Worm (Caenorhabditis elegans): ENCODE results near the gene M163.7.

Gene M163.7

DNA sequence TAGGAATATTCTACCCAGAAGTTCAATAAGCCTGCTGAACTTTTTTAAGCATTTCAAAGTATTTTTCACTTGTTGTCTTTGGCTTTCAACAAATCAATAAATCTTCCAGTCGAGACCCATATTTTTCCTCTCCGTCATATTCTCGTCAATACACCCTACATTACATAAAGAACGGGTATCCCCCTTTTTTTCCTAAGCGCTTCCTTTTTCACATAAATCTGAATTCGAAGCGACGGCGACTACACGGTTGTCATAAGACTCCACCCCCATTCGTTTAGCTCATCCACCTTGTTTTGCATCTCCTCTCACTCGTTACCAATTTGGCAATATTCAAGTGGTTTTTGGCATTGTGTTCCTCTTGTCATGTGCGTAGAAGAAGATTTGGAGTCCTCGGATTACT, 4.7 kb downstream of the M163.7 start, which contains the start of gene M163.9:
TSS of gene M163.9 (plus strand) at position 301 of the 400 bp plus-strand sequence.
- TF ChIP-seq snpc-4 (tag; optimal IDR thresholded peaks at IDR 0.05) = no peak

- TF ChIP-seq nhr-76 (tag; optimal IDR thresholded peaks at IDR 0.05) (no peak), tag-97 (GFP tag; IDR thresholded peaks at IDR 0.05) (no peak), madf-9 (GFP tag; conservative IDR thresholded peaks at IDR 0.05) (no peak), aly-2 (tag; optimal IDR thresholded peaks at IDR 0.05) (no peak), hlh-30 (tag; optimal IDR thresholded peaks at IDR 0.05; ENCODE audit: insufficient read depth) (no peak), aha-1 (tag) (no peak), zfp-3 (GFP tag; conservative IDR thresholded peaks at IDR 0.05) (no peak), dpl-1 (GFP tag; optimal IDR thresholded peaks at IDR 0.05) (no peak), hif-1 (tag; optimal IDR thresholded peaks at IDR 0.05) (no peak), mxl-2 (GFP tag; conservative IDR thresholded peaks at IDR 0.05) (no peak), ceh-20 (GFP tag; IDR thresholded peaks at IDR 0.05) (no peak), set-16 (GFP tag; IDR thresholded peaks at IDR 0.05) (no peak), F10B5.3 (tag; optimal IDR thresholded peaks at IDR 0.05) (no peak), ctbp-1 (GFP tag; IDR thresholded peaks at IDR 0.05) (no peak), spr-1 (tag; optimal IDR thresholded peaks at IDR 0.05) (no peak), unc-39 (tag; optimal IDR thresholded peaks at IDR 0.05) (no peak), nhr-25 (tag; optimal IDR thresholded peaks at IDR 0.05; ENCODE audit: borderline replicate concordance, insufficient read depth) (no peak), lin-38 (GFP tag; IDR thresholded peaks at IDR 0.05) (no peak), lir-3 (tag; optimal IDR thresholded peaks at IDR 0.05) (no peak)
Measured at ce11 chrX:14470687-14471086, 6.1 kb downstream of the M163.7 start, which contains the start of gene M163.10. Gene M163.10 (plus strand): TSS chrX:14470987.

- TF ChIP-seq snpc-1.2 (GFP tag; IDR thresholded peaks at IDR 0.05) (no peak), T26A8.4 (GFP tag; IDR thresholded peaks at IDR 0.05) (no peak), lsy-2 (tag; optimal IDR thresholded peaks at IDR 0.05) (no peak), lin-1 (GFP tag; IDR thresholded peaks at IDR 0.05) (no peak), lin-15B (tag; optimal IDR thresholded peaks at IDR 0.05) (no peak), F49E8.2 (tag; optimal IDR thresholded peaks at IDR 0.05; ENCODE audit: borderline replicate concordance) (no peak), ceh-28 (tag; optimal IDR thresholded peaks at IDR 0.05) (no peak), ceh-62 (tag; optimal IDR thresholded peaks at IDR 0.05) (no peak), arid-1 (GFP tag; conservative IDR thresholded peaks at IDR 0.05) (no peak), zip-2 (tag; optimal IDR thresholded peaks at IDR 0.05) (no peak), spr-1 (tag; optimal IDR thresholded peaks at IDR 0.05) (no peak), nhr-10 (tag; optimal IDR thresholded peaks at IDR 0.05) (no peak), skn-1 (tag; optimal IDR thresholded peaks at IDR 0.05) (no peak), ctbp-1 (GFP tag; IDR thresholded peaks at IDR 0.05) (no peak), zfp-3 (GFP tag; conservative IDR thresholded peaks at IDR 0.05) (no peak), dve-1 (tag; optimal IDR thresholded peaks at IDR 0.05; ENCODE audit: insufficient read depth) (no peak), tag-97 (GFP tag; IDR thresholded peaks at IDR 0.05) (no peak), F37D6.2 (tag; optimal IDR thresholded peaks at IDR 0.05) (no peak), Y75B8A.6 (GFP tag; IDR thresholded peaks at IDR 0.05) (no peak), dpl-1 (GFP tag; optimal IDR thresholded peaks at IDR 0.05) (no peak)
Measured at ce11 chrX:14473740-14474139, 9.1 kb downstream of the M163.7 start, which contains the start of gene M163.5. Gene M163.5 (plus strand): TSS chrX:14474040.

- no peak for TF ChIP-seq hmg-1.1 (GFP tag; IDR thresholded peaks at IDR 0.05)
- peak; percentile 100 for TF ChIP-seq zip-2 (tag; optimal IDR thresholded peaks at IDR 0.05)
- peak in 1 of 2 experiments; percentile 1 for TF ChIP-seq mdl-1 (tag; optimal IDR thresholded peaks at IDR 0.05)
- TF ChIP-seq arid-1 (GFP tag; conservative IDR thresholded peaks at IDR 0.05) = no peak
- peak; percentile 38 for TF ChIP-seq Y5F2A.4 (GFP tag; optimal IDR thresholded peaks at IDR 0.05)
- no peak for TF ChIP-seq pqm-1 (tag; optimal IDR thresholded peaks at IDR 0.05)
- 0 out of 2 replicates have a peak, but pooled peaks have one; percentile 36 for TF ChIP-seq Y105C5A.15 (GFP tag; IDR thresholded peaks at IDR 0.05)
- no peak for TF ChIP-seq lin-1 (GFP tag; IDR thresholded peaks at IDR 0.05)
- peak; percentile 61 for TF ChIP-seq hlh-30 (tag; optimal IDR thresholded peaks at IDR 0.05; ENCODE audit: insufficient read depth)
- peak; percentile 23 for TF ChIP-seq T20F7.1 (GFP tag; optimal IDR thresholded peaks at IDR 0.05)
- 0 out of 2 replicates have a peak, but pooled peaks have one; percentile 44 for TF ChIP-seq lin-29 (GFP tag; IDR thresholded peaks at IDR 0.05)
- no peak; the same call in 1 of the 2 replicates for TF ChIP-seq zfp-3 (GFP tag; conservative IDR thresholded peaks at IDR 0.05)
- no peak for TF ChIP-seq ceh-62 (tag; optimal IDR thresholded peaks at IDR 0.05)
- no peak; the same call in 1 of the 2 replicates for TF ChIP-seq vab-7 (GFP tag; IDR thresholded peaks at IDR 0.05)
- no peak for TF ChIP-seq lin-15B (tag; optimal IDR thresholded peaks at IDR 0.05)
- TF ChIP-seq aly-2 (tag; optimal IDR thresholded peaks at IDR 0.05) = no peak
- TF ChIP-seq madf-5 (GFP tag; IDR thresholded peaks at IDR 0.05) = no peak
- TF ChIP-seq F49E8.2 (tag; optimal IDR thresholded peaks at IDR 0.05; ENCODE audit: borderline replicate concordance) = no peak
Measured at ce11 chrX:14476625-14477257, 12.1 kb downstream of the M163.7 start.

All from whole organism, L4 larva.